Fruit fly (Drosophila melanogaster) whole organism, embryonic: ENCODE measurements around the gene CatB.

Experiments
- Awh ChIP-seq: fragments of 200-800 bp; sonication (Bioruptor generic); IDR thresholded peaks from 2 replicates; pipeline ENCODE4, ENCODE4 v1.3.6; 2022; ENCODE audit warnings: missing biosample characterization, missing genetic modification characterization
- Blimp-1 ChIP-seq: fragments of 200-800 bp; sonication (Bioruptor generic); optimal IDR thresholded peaks from 3 replicates; lab custom pipeline; 2018; ENCODE audit warnings: missing biosample characterization, missing genetic modification characterization, mild to moderate bottlenecking, moderate library complexity, missing genetic modification reagents
- CG10366 ChIP-seq: fragments of 200-800 bp; sonication (Bioruptor generic); IDR thresholded peaks from 2 replicates; pipeline ENCODE4 v1.3.6; 2022; ENCODE audit warnings: missing biosample characterization, missing genetic modification characterization
- CG10431 ChIP-seq: fragments of 200-800 bp; sonication (Bioruptor generic); optimal IDR thresholded peaks from 3 replicates; lab custom pipeline; 2018; ENCODE audit warnings: missing biosample characterization, mild to moderate bottlenecking, missing genetic modification characterization
- CG11560 ChIP-seq: fragments of 200-800 bp; sonication (Bioruptor generic); IDR thresholded peaks from 3 replicates; pipeline ENCODE4 v1.3.6; 2022; ENCODE audit warnings: missing biosample characterization, missing genetic modification characterization
- CG12299 ChIP-seq: fragments of 200-800 bp; sonication (Bioruptor generic); optimal IDR thresholded peaks from 2 replicates; lab custom pipeline; 2018; ENCODE audit warnings: missing biosample characterization, mild to moderate bottlenecking, missing genetic modification characterization
- CG13775 ChIP-seq: fragments of 200-800 bp; sonication (Bioruptor generic); optimal IDR thresholded peaks from 3 replicates; lab custom pipeline; 2017; ENCODE audit warnings: missing biosample characterization, mild to moderate bottlenecking, missing genetic modification characterization
- CG1529 ChIP-seq: fragments of 200-800 bp; sonication (Bioruptor generic); optimal IDR thresholded peaks from 3 replicates; lab custom pipeline; 2018; ENCODE audit warnings: missing biosample characterization, missing genetic modification characterization
- CG15696 ChIP-seq: fragments of 200-800 bp; sonication (Bioruptor generic); optimal IDR thresholded peaks from 2 replicates; lab custom pipeline; 2019; ENCODE audit warnings: missing biosample characterization, mild to moderate bottlenecking, missing genetic modification characterization, moderate library complexity
- CG16863 ChIP-seq: fragments of 200-800 bp; sonication (Bioruptor generic); optimal IDR thresholded peaks from 3 replicates; lab custom pipeline; 2016; ENCODE audit warnings: missing biosample characterization, missing genetic modification characterization
- CG17802 ChIP-seq: fragments of 200-800 bp; sonication (Bioruptor generic); optimal IDR thresholded peaks from 2 replicates; lab custom pipeline; 2018; ENCODE audit warnings: missing biosample characterization, mild to moderate bottlenecking, missing genetic modification characterization, moderate library complexity
- CG2678 ChIP-seq: fragments of 200-800 bp; sonication (Bioruptor generic); optimal IDR thresholded peaks from 3 replicates; lab custom pipeline; 2019; ENCODE audit warnings: missing biosample characterization, mild to moderate bottlenecking, missing genetic modification characterization, moderate library complexity
- CG3281 ChIP-seq: fragments of 200-800 bp; sonication (Bioruptor generic); optimal IDR thresholded peaks from 3 replicates; lab custom pipeline; 2017; ENCODE audit warnings: missing biosample characterization, mild to moderate bottlenecking, missing genetic modification characterization
- CG42726 ChIP-seq: fragments of 200-800 bp; sonication (Bioruptor generic); IDR thresholded peaks from 2 replicates; pipeline ENCODE4 v1.3.6; 2022; ENCODE audit warnings: missing biosample characterization, missing genetic modification characterization; ENCODE audit not compliant: partially characterized antibody
- CG4360 ChIP-seq: fragments of 200-800 bp; sonication (Bioruptor generic); IDR thresholded peaks from 2 replicates; pipeline ENCODE4 v1.3.6; 2022; ENCODE audit warnings: missing biosample characterization, missing genetic modification characterization
- CG5953 ChIP-seq: fragments of 200-800 bp; sonication (Bioruptor generic); IDR thresholded peaks from 2 replicates; pipeline ENCODE4 v1.3.6; 2022; ENCODE audit warnings: missing biosample characterization, missing genetic modification characterization
- CG6791 ChIP-seq: fragments of 200-800 bp; sonication (Bioruptor generic); IDR thresholded peaks from 3 replicates; pipeline ENCODE4 v1.3.6; 2022; ENCODE audit warnings: missing biosample characterization, missing genetic modification characterization; ENCODE audit not compliant: partially characterized antibody
- CG7271 ChIP-seq: fragments of 200-800 bp; sonication (Bioruptor generic); optimal IDR thresholded peaks from 2 replicates; lab custom pipeline; 2018; ENCODE audit warnings: missing biosample characterization, mild to moderate bottlenecking, missing genetic modification characterization, moderate library complexity
- CG7556 ChIP-seq: fragments of 200-800 bp; sonication (Bioruptor generic); optimal IDR thresholded peaks from 2 replicates; lab custom pipeline; 2017; ENCODE audit warnings: missing biosample characterization, mild to moderate bottlenecking, missing genetic modification characterization
- CG8089 ChIP-seq: fragments of 200-800 bp; sonication (Bioruptor generic); optimal IDR thresholded peaks from 3 replicates; lab custom pipeline; 2016; ENCODE audit warnings: missing biosample characterization, missing genetic modification characterization
- CG8765 ChIP-seq: fragments of 200-800 bp; sonication (Bioruptor generic); IDR thresholded peaks from 2 replicates; pipeline ENCODE4 v1.3.6; 2022; ENCODE audit warnings: missing biosample characterization, missing genetic modification characterization
- CG8924 ChIP-seq: fragments of 200-800 bp; optimal IDR thresholded peaks from 3 replicates; lab custom pipeline; 2019; ENCODE audit warnings: missing biosample characterization, mild to moderate bottlenecking, missing genetic modification characterization, moderate library complexity
- CrebB ChIP-seq: fragments of 200-800 bp; sonication (Bioruptor generic); optimal IDR thresholded peaks from 3 replicates; lab custom pipeline; 2018; ENCODE audit warnings: missing biosample characterization, mild to moderate bottlenecking, missing genetic modification characterization
- Dbx ChIP-seq: fragments of 200-800 bp; sonication (Bioruptor generic); IDR thresholded peaks from 3 replicates; pipeline ENCODE4 v1.3.6; 2022; ENCODE audit warnings: missing biosample characterization, missing genetic modification characterization
- HmgD ChIP-seq: fragments of 200-800 bp; sonication (Bioruptor generic); optimal IDR thresholded peaks from 3 replicates; lab custom pipeline; 2016; ENCODE audit warnings: missing biosample characterization, missing genetic modification characterization
- Lim3 ChIP-seq: fragments of 200-800 bp; sonication (Bioruptor generic); IDR thresholded peaks from 2 replicates; pipeline ENCODE4 v1.3.6; 2022; ENCODE audit warnings: missing biosample characterization, missing genetic modification characterization
- MESR4 ChIP-seq: fragments of 200-800 bp; sonication (Bioruptor generic); optimal IDR thresholded peaks from 2 replicates; lab custom pipeline; 2018; ENCODE audit warnings: missing biosample characterization, mild to moderate bottlenecking, missing genetic modification characterization, moderate library complexity
- Mes4 ChIP-seq: fragments of 200-800 bp; sonication (Bioruptor generic); optimal IDR thresholded peaks from 2 replicates; lab custom pipeline; 2016; ENCODE audit warnings: missing biosample characterization, missing genetic modification characterization
- NC2β ChIP-seq: fragments of 200-800 bp; sonication (Bioruptor generic); optimal IDR thresholded peaks from 2 replicates; lab custom pipeline; 2016; ENCODE audit warnings: missing biosample characterization, missing genetic modification characterization
- Nf-YC ChIP-seq: fragments of 200-800 bp; optimal IDR thresholded peaks from 3 replicates; lab custom pipeline; 2019; ENCODE audit warnings: missing biosample characterization, mild to moderate bottlenecking, missing genetic modification characterization, moderate library complexity
- Optix ChIP-seq: fragments of 200-800 bp; sonication (Bioruptor generic); IDR thresholded peaks from 3 replicates; pipeline ENCODE4 v1.3.6; 2022; ENCODE audit warnings: missing biosample characterization, missing genetic modification characterization
- Vsx1 ChIP-seq: fragments of 200-800 bp; sonication (Bioruptor generic); optimal IDR thresholded peaks from 2 replicates; lab custom pipeline; 2017; ENCODE audit warnings: missing biosample characterization, mild to moderate bottlenecking, missing genetic modification characterization, missing genetic modification reagents
- aop ChIP-seq: fragments of 200-800 bp; sonication (Bioruptor generic); IDR thresholded peaks from 2 replicates; pipeline ENCODE4 v1.3.6; 2022; ENCODE audit warnings: missing biosample characterization, missing genetic modification characterization
- ara ChIP-seq: fragments of 200-800 bp; sonication (Bioruptor generic); IDR thresholded peaks from 2 replicates; pipeline ENCODE4 v1.3.6; 2022; ENCODE audit warnings: missing biosample characterization, missing genetic modification characterization
- cg ChIP-seq: fragments of 200-800 bp; sonication (Bioruptor generic); optimal IDR thresholded peaks from 3 replicates; lab custom pipeline; 2019; ENCODE audit warnings: missing biosample characterization, mild to moderate bottlenecking, missing genetic modification characterization, moderate library complexity
- chm ChIP-seq: fragments of 200-800 bp; sonication (Bioruptor generic); IDR thresholded peaks from 2 replicates; pipeline ENCODE4 v1.3.6; 2022; ENCODE audit warnings: missing biosample characterization, missing genetic modification characterization
- corto ChIP-seq: fragments of 200-800 bp; sonication (Bioruptor generic); optimal IDR thresholded peaks from 2 replicates; lab custom pipeline; 2016; ENCODE audit warnings: missing biosample characterization, mild to moderate bottlenecking, missing genetic modification characterization, moderate library complexity
- cwo ChIP-seq: fragments of 200-800 bp; sonication (Bioruptor generic); optimal IDR thresholded peaks from 3 replicates; lab custom pipeline; 2017; ENCODE audit warnings: missing biosample characterization, missing genetic modification characterization, mild to moderate bottlenecking, moderate library complexity, missing genetic modification reagents
- exex ChIP-seq: fragments of 200-800 bp; sonication (Bioruptor generic); optimal IDR thresholded peaks from 4 replicates; lab custom pipeline; 2018; ENCODE audit warnings: missing biosample characterization, mild to moderate bottlenecking, missing genetic modification characterization, moderate library complexity
- gfzf ChIP-seq: fragments of 200-800 bp; sonication (Bioruptor generic); optimal IDR thresholded peaks from 2 replicates; lab custom pipeline; 2016; ENCODE audit warnings: missing biosample characterization, mild to moderate bottlenecking, missing genetic modification characterization, moderate library complexity
- grau ChIP-seq: fragments of 200-800 bp; optimal IDR thresholded peaks from 3 replicates; lab custom pipeline; 2019; ENCODE audit warnings: missing biosample characterization, mild to moderate bottlenecking, missing genetic modification characterization, moderate library complexity
- grn ChIP-seq: fragments of 200-800 bp; sonication (Bioruptor generic); optimal IDR thresholded peaks from 3 replicates; lab custom pipeline; 2017; ENCODE audit warnings: missing biosample characterization, missing genetic modification characterization
- hb ChIP-seq: fragments of 200-800 bp; sonication (Bioruptor generic); IDR thresholded peaks from 3 replicates; pipeline ENCODE4 v1.3.6; 2022; ENCODE audit warnings: missing biosample characterization, missing genetic modification characterization; ENCODE audit not compliant: partially characterized antibody
- her ChIP-seq: fragments of 200-800 bp; sonication (Bioruptor generic); optimal IDR thresholded peaks from 2 replicates; lab custom pipeline; 2016; ENCODE audit warnings: missing biosample characterization, missing genetic modification characterization
- nau ChIP-seq: fragments of 200-800 bp; sonication (Bioruptor generic); optimal IDR thresholded peaks from 3 replicates; lab custom pipeline; 2017; ENCODE audit warnings: missing biosample characterization, mild to moderate bottlenecking, missing genetic modification characterization, missing genetic modification reagents
- pfk ChIP-seq: fragments of 200-800 bp; sonication (Bioruptor generic); optimal IDR thresholded peaks from 2 replicates; lab custom pipeline; 2018; ENCODE audit warnings: missing biosample characterization, mild to moderate bottlenecking, missing genetic modification characterization, moderate library complexity
- phol ChIP-seq: fragments of 200-800 bp; sonication (Bioruptor generic); optimal IDR thresholded peaks from 3 replicates; lab custom pipeline; 2018; ENCODE audit warnings: missing biosample characterization, mild to moderate bottlenecking, missing genetic modification characterization, moderate library complexity
- rib ChIP-seq: fragments of 200-800 bp; sonication (Bioruptor generic); IDR thresholded peaks from 2 replicates; pipeline ENCODE4 v1.3.6; 2022; ENCODE audit warnings: missing biosample characterization, missing genetic modification characterization
- sens ChIP-seq: fragments of 200-800 bp; sonication (Bioruptor generic); peaks from one replicate; lab custom pipeline; 2016; ENCODE audit warnings: missing biosample characterization, missing genetic modification characterization
- slbo ChIP-seq: fragments of 200-800 bp; sonication (Bioruptor generic); IDR thresholded peaks from 2 replicates; pipeline ENCODE4 v1.3.6; 2022; ENCODE audit warnings: missing biosample characterization, missing genetic modification characterization

The CatB gene

DNA sequence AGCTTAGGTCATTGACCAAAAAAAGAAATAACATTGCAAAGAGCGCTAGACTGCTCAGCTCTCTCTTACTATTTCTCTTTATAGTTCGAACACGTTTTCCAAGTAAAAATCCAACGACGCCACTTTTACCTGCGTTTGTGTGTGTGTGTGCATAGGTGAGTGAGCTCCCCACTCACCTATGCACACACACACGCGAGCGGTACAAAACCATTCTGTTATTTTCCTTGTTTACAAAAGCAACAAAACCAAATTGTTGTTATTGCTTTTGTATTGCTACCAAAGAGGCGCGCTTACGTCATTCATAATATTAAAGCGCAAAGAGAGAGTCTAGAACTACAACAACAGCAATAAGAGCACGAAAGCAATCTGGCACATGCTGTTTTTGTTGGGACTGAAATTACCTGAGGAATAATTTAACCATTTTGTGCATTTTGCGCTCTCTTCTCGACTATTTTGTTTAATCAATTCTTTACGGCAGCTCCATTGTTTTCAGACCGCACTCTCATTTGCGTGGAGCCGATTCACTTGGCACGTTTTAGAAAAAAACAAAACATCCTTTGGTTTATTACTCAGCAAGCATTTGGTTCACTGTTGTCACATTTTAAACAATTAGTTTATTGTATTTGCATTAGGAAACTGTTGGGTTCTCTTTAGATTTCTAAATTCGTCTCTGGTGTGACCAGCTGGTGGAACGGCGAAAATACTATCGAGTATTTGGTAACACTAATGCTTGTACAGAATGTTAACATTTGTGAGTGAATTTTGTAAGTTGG, 34.8 kb downstream of the CatB start, which contains the start of gene raw (continued):
- TF ChIP-seq grn (GFP tag; lab: Kevin White, UChicago): no peak
- no peak for TF ChIP-seq CG8089
- TF ChIP-seq Blimp-1 (GFP tag; lab: Kevin White, UChicago): peak; percentile 20
- peak; percentile 43 for TF ChIP-seq cwo (GFP tag; lab: Kevin White, UChicago)
- peak; percentile 85 for TF ChIP-seq CG8924 (tag; lab: Kevin White, UChicago)
- peak; percentile 12 for TF ChIP-seq CG3281 (GFP tag; lab: Kevin White, UChicago)
- TF ChIP-seq aop (GFP tag; lab: Robert Waterston, UW): no peak
- TF ChIP-seq her: peak; percentile 19
- no peak for TF ChIP-seq ara (GFP tag; lab: Robert Waterston, UW)
- no peak for TF ChIP-seq CG7556 (GFP tag; lab: Kevin White, UChicago)
- no peak for TF ChIP-seq CG10366 (GFP tag; lab: Robert Waterston, UW)
- no peak for TF ChIP-seq CG7271 (tag; lab: Kevin White, UChicago)
- peak; percentile 29; the same call in 1 of the 3 replicates for TF ChIP-seq Dbx
- peak; percentile 48 for TF ChIP-seq Vsx1 (GFP tag; lab: Kevin White, UChicago)
- peak; percentile 40 for TF ChIP-seq CrebB
- TF ChIP-seq HmgD: peak; percentile 14
- no peak for TF ChIP-seq NC2β (GFP tag; lab: Kevin White, UChicago)
- TF ChIP-seq Awh: no peak
- peak; percentile 4 for TF ChIP-seq Nf-YC
- no peak for TF ChIP-seq Lim3 (GFP tag; lab: Robert Waterston, UW)
- no peak for TF ChIP-seq corto (GFP tag; lab: Kevin White, UChicago)
- TF ChIP-seq CG17802: no peak
- no peak for TF ChIP-seq hb
- TF ChIP-seq CG4360: peak; percentile 88
- no peak for TF ChIP-seq CG13775 (GFP tag; lab: Kevin White, UChicago)
- no peak for TF ChIP-seq CG42726
- no peak for TF ChIP-seq rib (GFP tag; lab: Robert Waterston, UW)
- no peak for TF ChIP-seq CG12299 (tag; lab: Kevin White, UChicago)
- TF ChIP-seq exex (tag; lab: Kevin White, UChicago): peak; percentile 85
- no peak for TF ChIP-seq pfk
- TF ChIP-seq CG2678 (tag; lab: Kevin White, UChicago): peak; percentile 18
- TF ChIP-seq sens (GFP tag; lab: Kevin White, UChicago): peak; percentile 85
- no peak for TF ChIP-seq Optix (GFP tag; lab: Robert Waterston, UW)
- no peak for TF ChIP-seq phol (tag; lab: Kevin White, UChicago)
- peak; percentile 63 for TF ChIP-seq gfzf (GFP tag; lab: Kevin White, UChicago)
- no peak for TF ChIP-seq CG15696 (tag; lab: Kevin White, UChicago)
- no peak for TF ChIP-seq Mes4 (GFP tag; lab: Kevin White, UChicago)
- peak; percentile 65 for TF ChIP-seq MESR4
- no peak for TF ChIP-seq CG8765 (GFP tag; lab: Robert Waterston, UW)
- peak; percentile 48 for TF ChIP-seq CG10431 (GFP tag; lab: Kevin White, UChicago)
- peak; percentile 93 for TF ChIP-seq cg (GFP tag; lab: Kevin White, UChicago)
- no peak for TF ChIP-seq CG11560 (tag; lab: Robert Waterston, UW)
- TF ChIP-seq slbo (GFP tag; lab: Robert Waterston, UW): no peak
- no peak for TF ChIP-seq chm
- TF ChIP-seq nau: peak; percentile 27
- no peak for TF ChIP-seq grau (tag; lab: Kevin White, UChicago)
- TF ChIP-seq CG1529 (GFP tag; lab: Kevin White, UChicago): no peak
- TF ChIP-seq CG6791: no peak
- no peak for TF ChIP-seq CG16863 (GFP tag; lab: Kevin White, UChicago)
- TF ChIP-seq CG5953 (GFP tag; lab: Robert Waterston, UW): no peak
